Fruit fly (Drosophila melanogaster) whole organism, embryonic: ENCODE measurements around the gene FeCH.
A peak's percentile ranks its signal among the peaks of the same experiment; 100 is the strongest.

Source experiments
- Abd-B ChIP-seq: fragments of 200-800 bp; sonication (Bioruptor generic); optimal IDR thresholded peaks from 2 replicates; lab custom pipeline; 2018; ENCODE audit warnings: missing biosample characterization, mild to moderate bottlenecking, missing genetic modification characterization, moderate library complexity
- CG10462 ChIP-seq: fragments of 200-800 bp; sonication (Bioruptor generic); optimal IDR thresholded peaks from 2 replicates; lab custom pipeline; 2016; ENCODE audit warnings: missing biosample characterization, missing genetic modification characterization
- CG12071 ChIP-seq: fragments of 200-800 bp; sonication (Bioruptor generic); optimal IDR thresholded peaks from 3 replicates; lab custom pipeline; 2018; ENCODE audit warnings: missing biosample characterization, mild to moderate bottlenecking, missing genetic modification characterization
- CG12155 ChIP-seq: fragments of 200-800 bp; sonication (Bioruptor generic); optimal IDR thresholded peaks from 3 replicates; lab custom pipeline; 2016; ENCODE audit warnings: missing biosample characterization, missing genetic modification characterization
- CG1233 ChIP-seq: fragments of 200-800 bp; sonication (Bioruptor generic); optimal IDR thresholded peaks from 4 replicates; lab custom pipeline; 2018; ENCODE audit warnings: missing biosample characterization, mild to moderate bottlenecking, missing genetic modification characterization
- CG15514 ChIP-seq: fragments of 200-800 bp; sonication (Bioruptor generic); optimal IDR thresholded peaks from 3 replicates; lab custom pipeline; 2017; ENCODE audit warnings: missing biosample characterization, missing genetic modification characterization, mild to moderate bottlenecking, moderate library complexity, missing genetic modification reagents
- CG2120 ChIP-seq: fragments of 200-800 bp; sonication (Bioruptor generic); optimal IDR thresholded peaks from 3 replicates; lab custom pipeline; 2016; ENCODE audit warnings: missing biosample characterization, missing genetic modification characterization
- CG2129 ChIP-seq: fragments of 200-800 bp; sonication (Bioruptor generic); IDR thresholded peaks from 2 replicates; pipeline ENCODE4 v1.3.6; 2022; ENCODE audit warnings: missing biosample characterization, missing genetic modification characterization; ENCODE audit not compliant: partially characterized antibody
- CG3163 ChIP-seq: fragments of 200-800 bp; sonication (Bioruptor generic); optimal IDR thresholded peaks from 3 replicates; lab custom pipeline; 2016; ENCODE audit warnings: missing biosample characterization, missing genetic modification characterization
- CG3838 ChIP-seq: fragments of 200-800 bp; sonication (Bioruptor generic); optimal IDR thresholded peaks from 3 replicates; lab custom pipeline; 2016; ENCODE audit warnings: missing biosample characterization, missing genetic modification characterization
- CG3847 ChIP-seq: fragments of 200-800 bp; sonication (Bioruptor generic); IDR thresholded peaks from 2 replicates; pipeline ENCODE4 v1.3.6; 2022; ENCODE audit warnings: missing biosample characterization, missing genetic modification characterization
- CG4282 ChIP-seq: fragments of 200-800 bp; sonication (Bioruptor generic); optimal IDR thresholded peaks from 2 replicates; lab custom pipeline; 2016; ENCODE audit warnings: missing biosample characterization, missing genetic modification characterization
- CG4707 ChIP-seq: fragments of 200-800 bp; sonication (Bioruptor generic); optimal IDR thresholded peaks from 2 replicates; lab custom pipeline; 2018; ENCODE audit warnings: missing biosample characterization, mild to moderate bottlenecking, missing genetic modification characterization, moderate library complexity
- CG8089 ChIP-seq: fragments of 200-800 bp; sonication (Bioruptor generic); optimal IDR thresholded peaks from 3 replicates; lab custom pipeline; 2016; ENCODE audit warnings: missing biosample characterization, missing genetic modification characterization
- CG8388 ChIP-seq: fragments of 200-800 bp; sonication (Bioruptor generic); optimal IDR thresholded peaks from 2 replicates; lab custom pipeline; 2019; ENCODE audit warnings: missing biosample characterization, mild to moderate bottlenecking, missing genetic modification characterization, moderate library complexity
- CG9215 ChIP-seq: fragments of 200-800 bp; sonication (Bioruptor generic); IDR thresholded peaks from 2 replicates; pipeline ENCODE4 v1.3.6; 2022; ENCODE audit warnings: missing biosample characterization, missing genetic modification characterization
- CG9609 ChIP-seq: fragments of 200-800 bp; sonication (Bioruptor generic); optimal IDR thresholded peaks from 3 replicates; lab custom pipeline; 2016; ENCODE audit warnings: missing biosample characterization, missing genetic modification characterization
- Dfd ChIP-seq, 2 experiments: fragments of >200 bp; optimal IDR thresholded peaks; 2 replicates each; lab custom pipeline; 2017; ENCODE audit warnings: missing biosample characterization in 2 of 2, missing genetic modification characterization in 2 of 2
- HLH3B ChIP-seq: fragments of 200-800 bp; sonication (Bioruptor generic); IDR thresholded peaks from 2 replicates; pipeline ENCODE4 v1.3.6; 2022; ENCODE audit warnings: missing biosample characterization, missing genetic modification characterization
- Lhr ChIP-seq: fragments of 200-800 bp; sonication (Bioruptor generic); optimal IDR thresholded peaks from 3 replicates; lab custom pipeline; 2017; ENCODE audit warnings: mild to moderate bottlenecking, missing biosample characterization, missing genetic modification reagents, missing genetic modification characterization
- MBD-R2 ChIP-seq: fragments of 200-800 bp; sonication (Bioruptor generic); IDR thresholded peaks from 2 replicates; pipeline ENCODE4 v1.3.6; 2022; ENCODE audit warnings: missing biosample characterization, missing genetic modification characterization
- Max ChIP-seq: fragments of 200-800 bp; sonication (Bioruptor generic); optimal IDR thresholded peaks from 2 replicates; lab custom pipeline; 2016; ENCODE audit warnings: missing biosample characterization, mild to moderate bottlenecking, missing genetic modification characterization
- NFAT ChIP-seq: fragments of 200-800 bp; sonication (Bioruptor generic); IDR thresholded peaks from 2 replicates; pipeline ENCODE4 v1.3.6; 2022; ENCODE audit warnings: missing biosample characterization, missing genetic modification characterization
- NK7.1 ChIP-seq: fragments of 200-800 bp; sonication (Bioruptor generic); optimal IDR thresholded peaks from 3 replicates; lab custom pipeline; 2016; ENCODE audit warnings: missing biosample characterization, missing genetic modification characterization
- Scr ChIP-seq: fragments of 200-800 bp; sonication (Bioruptor generic); IDR thresholded peaks from 2 replicates; pipeline ENCODE4 v1.3.6; 2022; ENCODE audit warnings: missing biosample characterization, missing genetic modification characterization; ENCODE audit not compliant: partially characterized antibody
- YL-1 ChIP-seq: fragments of 200-800 bp; sonication (Bioruptor generic); optimal IDR thresholded peaks from 3 replicates; lab custom pipeline; 2017; ENCODE audit warnings: missing biosample characterization, mild to moderate bottlenecking, missing genetic modification characterization
- ab ChIP-seq: fragments of 200-800 bp; sonication (Bioruptor generic); optimal IDR thresholded peaks from 2 replicates; lab custom pipeline; 2016; ENCODE audit warnings: missing biosample characterization, missing genetic modification characterization
- bcd ChIP-seq: fragments of 200-800 bp; sonication (Bioruptor generic); optimal IDR thresholded peaks from 2 replicates; lab custom pipeline; 2017; ENCODE audit warnings: missing biosample characterization, mild to moderate bottlenecking, missing genetic modification characterization
- caup ChIP-seq: fragments of 200-800 bp; sonication (Bioruptor generic); optimal IDR thresholded peaks from 3 replicates; lab custom pipeline; 2017; ENCODE audit warnings: missing biosample characterization, mild to moderate bottlenecking, missing genetic modification characterization, moderate library complexity; ENCODE audit not compliant: severe bottlenecking
- chif ChIP-seq, 2 experiments: fragments of 200-800 bp; sonication (Bioruptor generic); optimal IDR thresholded peaks; 3 replicates each; lab custom pipeline; 2016; ENCODE audit warnings: missing biosample characterization in 2 of 2, missing genetic modification characterization in 2 of 2
- danr ChIP-seq: fragments of 200-800 bp; sonication (Bioruptor generic); IDR thresholded peaks from 2 replicates; pipeline ENCODE4 v1.3.6; 2022; ENCODE audit warnings: missing biosample characterization, missing genetic modification characterization
- dati ChIP-seq: fragments of 200-800 bp; sonication (Bioruptor generic); IDR thresholded peaks from 2 replicates; pipeline ENCODE4 v1.3.6; 2022; ENCODE audit warnings: missing biosample characterization, missing genetic modification characterization
- en ChIP-seq: fragments of 200-800 bp; sonication (Bioruptor generic); optimal IDR thresholded peaks from 2 replicates; lab custom pipeline; 2016; ENCODE audit warnings: missing biosample characterization, missing genetic modification characterization
- eve ChIP-seq, 2 experiments: fragments of >200 bp; optimal IDR thresholded peaks; 2 replicates each; lab custom pipeline; 2017; ENCODE audit warnings: missing biosample characterization in 2 of 2, missing genetic modification characterization in 2 of 2
- fd64A ChIP-seq: fragments of 200-800 bp; sonication (Bioruptor generic); optimal IDR thresholded peaks from 3 replicates; lab custom pipeline; 2018; ENCODE audit warnings: missing biosample characterization, mild to moderate bottlenecking, missing genetic modification characterization
- fu2 ChIP-seq: fragments of 200-800 bp; sonication (Bioruptor generic); optimal IDR thresholded peaks from 2 replicates; lab custom pipeline; 2016; ENCODE audit warnings: missing biosample characterization, missing genetic modification characterization
- grau ChIP-seq: fragments of 200-800 bp; optimal IDR thresholded peaks from 3 replicates; lab custom pipeline; 2019; ENCODE audit warnings: missing biosample characterization, mild to moderate bottlenecking, missing genetic modification characterization, moderate library complexity
- grn ChIP-seq: fragments of 200-800 bp; sonication (Bioruptor generic); optimal IDR thresholded peaks from 3 replicates; lab custom pipeline; 2017; ENCODE audit warnings: missing biosample characterization, missing genetic modification characterization
- gsb ChIP-seq: fragments of 200-800 bp; sonication (Bioruptor generic); IDR thresholded peaks from 2 replicates; pipeline ENCODE4 v1.3.6; 2022; ENCODE audit warnings: missing biosample characterization, missing genetic modification characterization
- hbn ChIP-seq: fragments of 200-800 bp; sonication (Bioruptor generic); IDR thresholded peaks from 2 replicates; pipeline ENCODE4 v1.3.6; 2022; ENCODE audit warnings: missing biosample characterization, missing genetic modification characterization; ENCODE audit not compliant: partially characterized antibody
- jing ChIP-seq: fragments of 200-800 bp; sonication (Bioruptor generic); optimal IDR thresholded peaks from 2 replicates; lab custom pipeline; 2018; ENCODE audit warnings: missing biosample characterization, mild to moderate bottlenecking, missing genetic modification characterization
- klu ChIP-seq: fragments of 200-800 bp; sonication (Bioruptor generic); IDR thresholded peaks from 2 replicates; pipeline ENCODE4 v1.3.6; 2022; ENCODE audit warnings: missing biosample characterization, missing genetic modification characterization
- kni ChIP-seq: fragments of 200-800 bp; sonication (Bioruptor generic); optimal IDR thresholded peaks from 3 replicates; lab custom pipeline; 2017; ENCODE audit warnings: mild to moderate bottlenecking, missing biosample characterization, missing genetic modification reagents, missing genetic modification characterization
- knrl ChIP-seq: fragments of 200-800 bp; sonication (Bioruptor generic); IDR thresholded peaks from 3 replicates; pipeline ENCODE4 v1.3.6; 2022; ENCODE audit warnings: missing biosample characterization, missing genetic modification characterization; ENCODE audit not compliant: partially characterized antibody
- lilli ChIP-seq: fragments of 200-800 bp; sonication (Bioruptor generic); optimal IDR thresholded peaks from 3 replicates; lab custom pipeline; 2016; ENCODE audit warnings: missing biosample characterization, missing genetic modification characterization
- otp ChIP-seq: fragments of 200-800 bp; sonication (Bioruptor generic); IDR thresholded peaks from 3 replicates; pipeline ENCODE4, ENCODE4 v1.3.6; 2022; ENCODE audit warnings: missing biosample characterization, missing genetic modification characterization
- ro ChIP-seq: fragments of 200-800 bp; sonication (Bioruptor generic); IDR thresholded peaks from 2 replicates; pipeline ENCODE4 v1.3.6; 2022; ENCODE audit warnings: missing biosample characterization, missing genetic modification characterization
- shn ChIP-seq: fragments of 200-800 bp; sonication (Bioruptor generic); optimal IDR thresholded peaks from 3 replicates; lab custom pipeline; 2016; ENCODE audit warnings: missing biosample characterization, missing genetic modification characterization
- tna ChIP-seq: fragments of 200-800 bp; sonication (Bioruptor generic); IDR thresholded peaks from 2 replicates; pipeline ENCODE4 v1.3.6; 2022; ENCODE audit warnings: missing biosample characterization, missing genetic modification characterization; ENCODE audit not compliant: partially characterized antibody
- trh ChIP-seq: fragments of 200-800 bp; sonication (Bioruptor generic); optimal IDR thresholded peaks from 2 replicates; lab custom pipeline; 2016; ENCODE audit warnings: missing biosample characterization, missing genetic modification characterization
- zfh2 ChIP-seq: fragments of 200-800 bp; sonication (Bioruptor generic); optimal IDR thresholded peaks from 2 replicates; lab custom pipeline; 2016; ENCODE audit warnings: missing biosample characterization, missing genetic modification characterization

Gene FeCH

dm6 chr3R:31805228-31805738, 6.8 kb downstream of the FeCH start, which contains the start of the genes CG42233 and CG1971 (continued):
- TF ChIP-seq CG2129 (GFP tag; lab: Robert Waterston, UW) (no peak), Scr (GFP tag; lab: Robert Waterston, UW) (0 out of 2 replicates have a peak, but pooled peaks have one; percentile 11), ab (GFP tag; lab: Kevin White, UChicago) (no peak), shn (GFP tag; lab: Kevin White, UChicago) (peak; percentile 28), CG3163 (no peak), CG2120 (GFP tag; lab: Kevin White, UChicago) (no peak), fu2 (GFP tag; lab: Kevin White, UChicago) (peak; percentile 11), zfh2 (GFP tag; lab: Kevin White, UChicago) (peak; percentile 32), en (GFP tag; lab: Kevin White, UChicago) (no peak), trh (GFP tag; lab: Kevin White, UChicago) (no peak), CG4707 (peak; percentile 30), ro (GFP tag; lab: Robert Waterston, UW) (no peak), CG9215 (GFP tag; lab: Robert Waterston, UW) (no peak), knrl (no peak), CG12155 (peak; percentile 4), MBD-R2 (GFP tag; lab: Robert Waterston, UW) (peak; percentile 48), eve (GFP tag; optimal IDR thresholded peaks at IDR 0.05; lab: Kevin White, UChicago) (no peak), fd64A (no peak), CG12071 (GFP tag; lab: Kevin White, UChicago) (no peak), CG3838 (no peak), otp (GFP tag; lab: Robert Waterston, UW) (no peak), HLH3B (GFP tag; lab: Robert Waterston, UW) (0 out of 2 replicates have a peak, but pooled peaks have one; percentile 8), CG8388 (GFP tag; lab: Kevin White, UChicago) (peak; percentile 34), grau (tag; lab: Kevin White, UChicago) (no peak), klu (GFP tag; lab: Robert Waterston, UW) (no peak), grn (GFP tag; lab: Kevin White, UChicago) (peak; percentile 44), bcd (no peak), danr (no peak), hbn (GFP tag; lab: Robert Waterston, UW) (no peak), CG4282 (peak; percentile 73)

- no peak for TF ChIP-seq CG10462 (GFP tag; lab: Kevin White, UChicago)
- TF ChIP-seq Abd-B (GFP tag; lab: Kevin White, UChicago) = no peak
- TF ChIP-seq gsb (GFP tag; lab: Robert Waterston, UW) = no peak
- no peak for TF ChIP-seq Dfd (GFP tag; optimal IDR thresholded peaks at IDR 0.05; lab: Kevin White, UChicago)
- TF ChIP-seq CG1233 = no peak
- TF ChIP-seq tna (GFP tag; lab: Robert Waterston, UW) = no peak
- no peak for TF ChIP-seq dati (GFP tag; lab: Robert Waterston, UW)
- no peak for TF ChIP-seq NFAT (GFP tag; lab: Robert Waterston, UW)
- no peak for TF ChIP-seq chif (GFP tag; optimal IDR thresholded peaks at IDR 0.05; lab: Kevin White, UChicago)
These were observed 11.4 kb downstream of the FeCH start, which contains the start of gene Ir100a for dm6 chr3R:31800663-31801062. Gene Ir100a, plus strand, starts transcription at chr3R:31800963.

dm6 chr3R:31794457-31794856, 17.6 kb downstream of the FeCH start:
- peak; percentile 41 for TF ChIP-seq YL-1 (GFP tag; lab: Kevin White, UChicago)
- TF ChIP-seq CG3847 = 0 out of 2 replicates have a peak, but pooled peaks have one; percentile 18
- TF ChIP-seq lilli (GFP tag; lab: Kevin White, UChicago) = no peak
- TF ChIP-seq Lhr (GFP tag; lab: Kevin White, UChicago) = peak; percentile 14
- no peak for TF ChIP-seq kni (GFP tag; lab: Kevin White, UChicago)
- peak; percentile 23 for TF ChIP-seq Max
- TF ChIP-seq jing (GFP tag; lab: Kevin White, UChicago) = no peak
- no peak for TF ChIP-seq NK7.1
- TF ChIP-seq CG8089 (GFP tag; lab: Kevin White, UChicago) = no peak
- no peak for TF ChIP-seq caup (GFP tag; lab: Kevin White, UChicago)
- TF ChIP-seq NFAT (GFP tag; lab: Robert Waterston, UW) = no peak
- TF ChIP-seq CG15514 (GFP tag; lab: Kevin White, UChicago) = peak; percentile 81
- TF ChIP-seq CG9609 (GFP tag; lab: Kevin White, UChicago) = no peak
